Worm (Caenorhabditis elegans): ENCODE measurements around the gene gei-4.

The gei-4 gene

ce11 chrIII:343346-344220, 11.0 kb downstream of the gei-4 start (continued):
- TF ChIP-seq nhr-10 (tag; optimal IDR thresholded peaks at IDR 0.05) (no peak), ctbp-1 (GFP tag; IDR thresholded peaks at IDR 0.05) (peak; percentile 64; the same call in 1 of the 2 replicates), spr-3 (GFP tag; optimal IDR thresholded peaks at IDR 0.05) (no peak), tag-97 (GFP tag; IDR thresholded peaks at IDR 0.05) (no peak), egl-43 (GFP tag; IDR thresholded peaks at IDR 0.05) (no peak), ztf-11 (tag; optimal IDR thresholded peaks at IDR 0.05) (no peak), aly-2 (tag; optimal IDR thresholded peaks at IDR 0.05) (no peak), nhr-41 (GFP tag; IDR thresholded peaks at IDR 0.05) (no peak), nhr-11 (tag; optimal IDR thresholded peaks at IDR 0.05) (no peak), set-16 (GFP tag; IDR thresholded peaks at IDR 0.05) (no peak), daf-16 (GFP tag; optimal IDR thresholded peaks at IDR 0.05) (no peak), daf-16 (tag; optimal IDR thresholded peaks at IDR 0.05) (peak; percentile 52), zip-11 (GFP tag; IDR thresholded peaks at IDR 0.05) (no peak), cey-2 (tag; optimal IDR thresholded peaks at IDR 0.05; ENCODE audit: borderline replicate concordance, insufficient read depth) (no peak), lin-15B (tag; optimal IDR thresholded peaks at IDR 0.05) (no peak), Y75B8A.6 (GFP tag; IDR thresholded peaks at IDR 0.05) (no peak), ceh-32 (tag; optimal IDR thresholded peaks at IDR 0.05; ENCODE audit: poor library complexity) (no peak), daf-19 (GFP tag; conservative IDR thresholded peaks at IDR 0.05) (0 out of 2 replicates have a peak, but pooled peaks have one; percentile 38), egl-27 (tag; optimal IDR thresholded peaks at IDR 0.05) (no peak), dmd-8 (GFP tag; IDR thresholded peaks at IDR 0.05) (no peak), duxl-1 (tag; optimal IDR thresholded peaks at IDR 0.05; ENCODE audit: poor library complexity) (peak; percentile 3), mxl-2 (GFP tag; conservative IDR thresholded peaks at IDR 0.05) (no peak), daf-12 (tag; optimal IDR thresholded peaks at IDR 0.05) (no peak), php-3 (GFP tag; IDR thresholded peaks at IDR 0.05) (peak; percentile 63; the same call in 1 of the 2 replicates), pqm-1 (tag; optimal IDR thresholded peaks at IDR 0.05) (no peak), mep-1 (tag; optimal IDR thresholded peaks at IDR 0.05) (no peak), F26F4.8 (GFP tag; conservative IDR thresholded peaks at IDR 0.05) (no peak), nhr-42 (GFP tag; IDR thresholded peaks at IDR 0.05) (no peak), F44E2.7 (GFP tag; IDR thresholded peaks at IDR 0.05) (no peak), unc-39 (tag; optimal IDR thresholded peaks at IDR 0.05) (no peak), Y48G9A.11 (GFP tag; IDR thresholded peaks at IDR 0.05) (no peak), ceh-28 (tag; optimal IDR thresholded peaks at IDR 0.05) (no peak), unc-130 (GFP tag; optimal IDR thresholded peaks at IDR 0.05) (no peak), ceh-20 (GFP tag; IDR thresholded peaks at IDR 0.05) (no peak), zfp-2 (tag; optimal IDR thresholded peaks at IDR 0.05) (no peak), mxl-3 (GFP tag; optimal IDR thresholded peaks at IDR 0.05) (no peak), T26A8.4 (GFP tag; IDR thresholded peaks at IDR 0.05) (peak; percentile 53), F10B5.3 (tag; optimal IDR thresholded peaks at IDR 0.05) (no peak), sdz-12 (GFP tag; optimal IDR thresholded peaks at IDR 0.05) (no peak), ceh-82 (tag; optimal IDR thresholded peaks at IDR 0.05) (no peak), lin-38 (GFP tag; IDR thresholded peaks at IDR 0.05) (peak; percentile 82), dpl-1 (GFP tag; optimal IDR thresholded peaks at IDR 0.05) (no peak), hmg-1.1 (GFP tag; IDR thresholded peaks at IDR 0.05) (no peak), snpc-1.2 (GFP tag; IDR thresholded peaks at IDR 0.05) (no peak), rbr-2 (tag; optimal IDR thresholded peaks at IDR 0.05) (peak; percentile 45), nhr-76 (tag; optimal IDR thresholded peaks at IDR 0.05) (no peak), R02D3.7 (tag; optimal IDR thresholded peaks at IDR 0.05) (no peak), mdt-29 (GFP tag; IDR thresholded peaks at IDR 0.05) (no peak), mdl-1 (tag; optimal IDR thresholded peaks at IDR 0.05) (no peak), dmd-6 (GFP tag; IDR thresholded peaks at IDR 0.05) (no peak), D1046.2 (GFP tag; IDR thresholded peaks at IDR 0.05) (no peak)

All from whole organism, L4 larva.